Worm (Caenorhabditis elegans): Measurements from ENCODE around the gene acdh-10.

DNA sequence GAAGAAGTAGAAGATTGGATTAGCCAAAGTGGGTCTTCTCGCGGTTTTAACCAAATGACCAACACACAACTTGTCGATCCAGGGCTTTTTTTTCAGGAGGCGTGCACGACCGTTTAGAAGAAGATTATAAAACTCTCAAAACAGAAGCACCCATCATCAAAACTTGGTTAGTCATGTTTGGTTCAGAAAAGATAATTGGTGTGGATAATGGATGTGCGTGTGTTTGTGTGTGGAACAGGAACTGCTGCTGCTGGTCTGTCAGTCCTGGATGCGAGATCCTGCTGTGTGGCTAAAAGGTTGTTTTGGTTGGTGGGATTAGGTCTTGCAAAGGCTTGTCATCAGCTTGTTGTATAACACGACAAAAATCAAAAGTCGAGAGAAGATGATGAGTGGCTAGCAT lies 11.3 kb downstream of the acdh-10 start:
- TF ChIP-seq nhr-237 (tag; optimal IDR thresholded peaks at IDR 0.05) (no peak), elt-1 (tag; optimal IDR thresholded peaks at IDR 0.05; ENCODE audit: borderline replicate concordance, insufficient read depth) (no peak), ztf-11 (tag; optimal IDR thresholded peaks at IDR 0.05) (no peak), nhr-76 (tag; optimal IDR thresholded peaks at IDR 0.05) (no peak), drap-1 (GFP tag; optimal IDR thresholded peaks at IDR 0.05) (no peak), mep-1 (tag; optimal IDR thresholded peaks at IDR 0.05) (no peak)

Measured in whole organism, mixed stage, embryonic.